Worm (Caenorhabditis elegans): Measurements from ENCODE around the gene cyc-2.2.

The cyc-2.2 gene

ce11 chrV:12633046-12633445, 21.0 kb upstream of the cyc-2.2 start:
- TF ChIP-seq gmeb-1 (tag; optimal IDR thresholded peaks at IDR 0.05): no peak

ce11 chrV:12632048-12632447, 20.0 kb upstream of the cyc-2.2 start, which contains the start of gene srx-113:
TSS of gene srx-113 (minus strand) at chrV:12632148.
- TF ChIP-seq egl-27 (tag; optimal IDR thresholded peaks at IDR 0.05): no peak
- TF ChIP-seq nhr-23 (tag; optimal IDR thresholded peaks at IDR 0.05): no peak
- no peak for TF ChIP-seq nhr-6 (tag; optimal IDR thresholded peaks at IDR 0.05)
- TF ChIP-seq nhr-10 (tag; optimal IDR thresholded peaks at IDR 0.05): no peak
- no peak for TF ChIP-seq lsy-2 (tag; optimal IDR thresholded peaks at IDR 0.05)
- TF ChIP-seq ceh-82 (tag; optimal IDR thresholded peaks at IDR 0.05): no peak

- no peak for TF ChIP-seq elt-3 (tag; optimal IDR thresholded peaks at IDR 0.05)
- no peak for TF ChIP-seq zag-1 (tag; optimal IDR thresholded peaks at IDR 0.05)
- TF ChIP-seq C34F6.9 (tag; optimal IDR thresholded peaks at IDR 0.05): no peak
- TF ChIP-seq aly-2 (tag; optimal IDR thresholded peaks at IDR 0.05): no peak
- TF ChIP-seq nhr-6 (tag; optimal IDR thresholded peaks at IDR 0.05): no peak
- TF ChIP-seq sma-3 (GFP tag; optimal IDR thresholded peaks at IDR 0.05): no peak
- TF ChIP-seq nhr-129 (tag; optimal IDR thresholded peaks at IDR 0.05): no peak
- TF ChIP-seq lin-11 (tag; optimal IDR thresholded peaks at IDR 0.05): no peak
- no peak for TF ChIP-seq dmd-4 (tag; optimal IDR thresholded peaks at IDR 0.05)
- TF ChIP-seq elt-1 (tag; optimal IDR thresholded peaks at IDR 0.05): no peak
- TF ChIP-seq nhr-11 (tag; optimal IDR thresholded peaks at IDR 0.05): no peak
- TF ChIP-seq ztf-1 (GFP tag; conservative IDR thresholded peaks at IDR 0.05): no peak
- no peak for TF ChIP-seq nhr-25 (tag; optimal IDR thresholded peaks at IDR 0.05)
Measured at ce11 chrV:12629743-12630142, 17.7 kb upstream of the cyc-2.2 start, which contains the start of gene F56H9.6. TSS of gene F56H9.6 (minus strand) at chrV:12629843.

ce11 chrV:12624371-12624770, 12.4 kb upstream of the cyc-2.2 start, which contains the start of gene F56H9.9:
TSS of gene F56H9.9 (minus strand) at chrV:12624471.
- TF ChIP-seq sma-3 (GFP tag; optimal IDR thresholded peaks at IDR 0.05) (no peak), zag-1 (tag; optimal IDR thresholded peaks at IDR 0.05) (no peak), C34F6.9 (tag; optimal IDR thresholded peaks at IDR 0.05) (no peak), fos-1 (tag; optimal IDR thresholded peaks at IDR 0.05) (no peak), mbf-1 (tag; optimal IDR thresholded peaks at IDR 0.05) (no peak), blmp-1 (tag; optimal IDR thresholded peaks at IDR 0.05; ENCODE audit: insufficient read depth) (no peak), ztf-11 (tag; optimal IDR thresholded peaks at IDR 0.05) (no peak), crh-2 (tag; optimal IDR thresholded peaks at IDR 0.05) (no peak), sma-9 (GFP tag; optimal IDR thresholded peaks at IDR 0.05) (no peak), sma-9 (tag; optimal IDR thresholded peaks at IDR 0.05) (no peak), aly-2 (tag; optimal IDR thresholded peaks at IDR 0.05) (no peak), nhr-21 (tag; optimal IDR thresholded peaks at IDR 0.05) (no peak), ceh-82 (tag; optimal IDR thresholded peaks at IDR 0.05) (no peak), unc-55 (GFP tag; optimal IDR thresholded peaks at IDR 0.05) (no peak), nhr-12 (tag; optimal IDR thresholded peaks at IDR 0.05) (no peak), ztf-4 (tag; optimal IDR thresholded peaks at IDR 0.05) (no peak), nhr-129 (tag; optimal IDR thresholded peaks at IDR 0.05) (no peak)

- TF ChIP-seq lin-13 (GFP tag; optimal IDR thresholded peaks at IDR 0.05) (no peak), unc-55 (GFP tag; optimal IDR thresholded peaks at IDR 0.05) (no peak), nhr-21 (tag; optimal IDR thresholded peaks at IDR 0.05) (no peak), dmd-4 (tag; optimal IDR thresholded peaks at IDR 0.05) (no peak), mab-5 (tag; optimal IDR thresholded peaks at IDR 0.05) (no peak), nhr-25 (tag; optimal IDR thresholded peaks at IDR 0.05) (no peak), lsy-2 (tag; optimal IDR thresholded peaks at IDR 0.05) (no peak), nhr-6 (tag; optimal IDR thresholded peaks at IDR 0.05) (no peak)
Measured at ce11 chrV:12611029-12611428, 989 bp downstream of the cyc-2.2 start, which contains the start of gene cubn-1. TSS of gene cubn-1 (plus strand) at chrV:12611329.

- no peak for TF ChIP-seq nhr-25 (tag; optimal IDR thresholded peaks at IDR 0.05)
Measured at ce11 chrV:12609526-12609925, 2.5 kb downstream of the cyc-2.2 start, which contains the start of gene ZC116.1. TSS of gene ZC116.1 (plus strand) at chrV:12609826.

Data from whole organism, L2 larva.